Fruit fly (Drosophila melanogaster): Measurements from ENCODE around the gene CG43115.

Gene CG43115

dm6 chrX:6064508-6064907, 1.7 kb downstream of the CG43115 start:
- TF ChIP-seq net (GFP tag; optimal IDR thresholded peaks at IDR 0.05) (no peak), CG6276 (GFP tag; optimal IDR thresholded peaks at IDR 0.05) (no peak), CG6792 (GFP tag; optimal IDR thresholded peaks at IDR 0.05) (no peak), vri (GFP tag; optimal IDR thresholded peaks at IDR 0.05) (peak; percentile 21)

- TF ChIP-seq Sox14 (GFP tag; optimal IDR thresholded peaks at IDR 0.05) (peak; percentile 12), CG10631 (GFP tag; optimal IDR thresholded peaks at IDR 0.05) (no peak), vri (GFP tag; optimal IDR thresholded peaks at IDR 0.05) (peak; percentile 98)
Observed at dm6 chrX:6062160-6062559, 4.1 kb downstream of the CG43115 start.

- TF ChIP-seq CG15336 (GFP tag; IDR thresholded peaks at IDR 0.05) (peak; percentile 81), net (GFP tag; optimal IDR thresholded peaks at IDR 0.05) (peak; percentile 86), Lpt (GFP tag; optimal IDR thresholded peaks at IDR 0.05) (peak; percentile 74), CG6276 (GFP tag; optimal IDR thresholded peaks at IDR 0.05) (peak; percentile 70), dac (GFP tag; optimal IDR thresholded peaks at IDR 0.05) (peak; percentile 60), Sox15 (GFP tag; optimal IDR thresholded peaks at IDR 0.05) (peak; percentile 81), OdsH (GFP tag; optimal IDR thresholded peaks at IDR 0.05) (peak; percentile 82), Hr4 (GFP tag; optimal IDR thresholded peaks at IDR 0.05) (peak; percentile 77), topi (GFP tag; optimal IDR thresholded peaks at IDR 0.05) (peak; percentile 87), CG7368 (GFP tag; optimal IDR thresholded peaks at IDR 0.05) (peak; percentile 81), Hr39 (GFP tag; optimal IDR thresholded peaks at IDR 0.05) (peak; percentile 86), CG4318 (GFP tag; optimal IDR thresholded peaks at IDR 0.05) (peak; percentile 71), CG11762 (GFP tag; optimal IDR thresholded peaks at IDR 0.05; ENCODE audit: insufficient read depth) (peak; percentile 84), CG8632 (GFP tag; optimal IDR thresholded peaks at IDR 0.05) (peak; percentile 88), salr (GFP tag; optimal IDR thresholded peaks at IDR 0.05) (peak in 1 of 2 experiments; percentile 40), CG6163 (GFP tag; IDR thresholded peaks at IDR 0.05) (peak; percentile 88), dsx (GFP tag; optimal IDR thresholded peaks at IDR 0.05; ENCODE audit: poor library complexity, severe bottlenecking) (no peak), Eip93F (GFP tag; optimal IDR thresholded peaks at IDR 0.05) (peak; percentile 50), CG8319 (GFP tag; optimal IDR thresholded peaks at IDR 0.05) (peak; percentile 86), fd59A (GFP tag; optimal IDR thresholded peaks at IDR 0.05) (no peak), Eip78C (GFP tag) (peak; percentile 95), CG6854 (GFP tag; optimal IDR thresholded peaks at IDR 0.05) (peak; percentile 79), lz (GFP tag; optimal IDR thresholded peaks at IDR 0.05) (peak; percentile 84), CG11902 (GFP tag; optimal IDR thresholded peaks at IDR 0.05) (peak; percentile 90), CG32006 (GFP tag; optimal IDR thresholded peaks at IDR 0.05) (peak; percentile 85), eg (GFP tag; IDR thresholded peaks at IDR 0.05) (peak; percentile 83), fd85E (GFP tag; optimal IDR thresholded peaks at IDR 0.05) (peak; percentile 63), vri (GFP tag; optimal IDR thresholded peaks at IDR 0.05) (peak; percentile 15), Ets96B (tag; optimal IDR thresholded peaks at IDR 0.05) (no peak), CG1621 (tag; optimal IDR thresholded peaks at IDR 0.05) (peak; percentile 29), CG31627 (GFP tag; optimal IDR thresholded peaks at IDR 0.05) (peak; percentile 87), Eip75B (GFP tag; optimal IDR thresholded peaks at IDR 0.05) (peak; percentile 88), Hr38 (GFP tag; optimal IDR thresholded peaks at IDR 0.05) (no peak), svp (GFP tag) (peak; percentile 91), cyc (GFP tag; optimal IDR thresholded peaks at IDR 0.05) (peak; percentile 90), CG3919 (GFP tag; optimal IDR thresholded peaks at IDR 0.05) (peak; percentile 90), fkh (GFP tag; optimal IDR thresholded peaks at IDR 0.05) (no peak), Gug (GFP tag; IDR thresholded peaks at IDR 0.05) (peak; percentile 66), CG11294 (GFP tag; IDR thresholded peaks at IDR 0.05) (peak; percentile 45; the same call in 1 of the 2 replicates), Sox102F (GFP tag; optimal IDR thresholded peaks at IDR 0.05) (peak; percentile 85), pdm3 (GFP tag; optimal IDR thresholded peaks at IDR 0.05) (peak; percentile 87), spab (GFP tag; optimal IDR thresholded peaks at IDR 0.05) (peak; percentile 29), CG6792 (GFP tag; optimal IDR thresholded peaks at IDR 0.05) (peak; percentile 93), CG8119 (GFP tag; IDR thresholded peaks at IDR 0.05) (peak; percentile 83), CG9139 (GFP tag; optimal IDR thresholded peaks at IDR 0.05) (no peak)
Observed at dm6 chrX:6059135-6059824, 6.9 kb downstream of the CG43115 start.
